Worm (Caenorhabditis elegans): ENCODE measurements around the gene ZK856.16.

- TF ChIP-seq him-1 (tag; optimal IDR thresholded peaks at IDR 0.05) (no peak), W03F9.2 (tag; optimal IDR thresholded peaks at IDR 0.05) (no peak)
These were observed 24.0 kb upstream of the ZK856.16 start, which contains the start of the genes pyt-1 and fipr-7 for ce11 chrV:10229222-10229879.

Measured in whole organism, L4/young adult.